Worm (Caenorhabditis elegans) whole organism, young adult: Measurements from ENCODE around the gene K10D11.7.

Experiments used
- D2030.7 ChIP-seq: fragments of 200-800 bp; sonication (Bioruptor generic); IDR thresholded peaks from 2 replicates; pipeline ENCODE4 v1.3.6; 2022; ENCODE audit warnings: missing genetic modification reagents, missing genetic modification characterization, missing compliant biosample characterization
- F33H1.4 ChIP-seq: fragments of 200-800 bp; sonication (Bioruptor generic); IDR thresholded peaks from 2 replicates; pipeline ENCODE4 v1.3.6; 2022; ENCODE audit warnings: missing genetic modification reagents, missing genetic modification characterization, missing compliant biosample characterization
- T26A5.8 ChIP-seq: sonication (generic microtip); optimal IDR thresholded peaks from 2 replicates; lab custom pipeline; 2016; ENCODE audit warnings: missing genetic modification characterization, missing compliant biosample characterization
- Y67H2A.10 ChIP-seq: fragments of 200-800 bp; sonication (Bioruptor generic); conservative IDR thresholded peaks from 2 replicates; pipeline ENCODE4 v1.3.6; 2022; ENCODE audit warnings: missing genetic modification reagents, missing genetic modification characterization, missing compliant biosample characterization
- ZK185.1 ChIP-seq: sonication (generic microtip); optimal IDR thresholded peaks from 2 replicates; lab custom pipeline; 2016; ENCODE audit warnings: mild to moderate bottlenecking, missing genetic modification characterization, missing compliant biosample characterization; ENCODE audit not compliant: poor library complexity, severe bottlenecking
- akir-1 ChIP-seq: fragments of 200-800 bp; sonication (Bioruptor generic); optimal IDR thresholded peaks from 2 replicates; lab custom pipeline; 2018; ENCODE audit warnings: mild to moderate bottlenecking, missing genetic modification characterization, moderate library complexity, missing compliant biosample characterization
- aptf-3 ChIP-seq: fragments of 200-800 bp; sonication (Bioruptor generic); IDR thresholded peaks from 2 replicates; pipeline ENCODE4 v1.3.6; 2022; ENCODE audit warnings: missing genetic modification characterization, missing compliant biosample characterization
- atf-7 ChIP-seq: sonication (generic microtip); optimal IDR thresholded peaks from 2 replicates; lab custom pipeline; 2017; ENCODE audit warnings: mild to moderate bottlenecking, missing genetic modification characterization, missing compliant biosample characterization
- bed-1 ChIP-seq: fragments of 200-800 bp; sonication (Bioruptor generic); IDR thresholded peaks from 2 replicates; pipeline ENCODE4 v1.3.6; 2022; ENCODE audit warnings: missing genetic modification reagents, missing genetic modification characterization, missing compliant biosample characterization
- cebp-1 ChIP-seq, 2 experiments: fragments of 200-800 bp in 1 of 2; sonication (Bioruptor generic) in 1 of 2; sonication (generic microtip) in 1 of 2; IDR thresholded peaks in 1 of 2; optimal IDR thresholded peaks in 1 of 2; 2 replicates each; pipeline versions ENCODE4 v1.3.6 to Lab custom; 2017 to 2022; ENCODE audit warnings: missing compliant biosample characterization in 2 of 2, missing genetic modification characterization in 2 of 2, mild to moderate bottlenecking in 1 of 2, missing genetic modification reagents in 1 of 2, moderate library complexity in 1 of 2
- cebp-2 ChIP-seq: fragments of 200-800 bp; sonication (Bioruptor generic); IDR thresholded peaks from 2 replicates; pipeline ENCODE4 v1.3.6; 2022; ENCODE audit warnings: missing genetic modification characterization, missing compliant biosample characterization
- ceh-27 ChIP-seq: fragments of 200-800 bp; sonication (Bioruptor generic); optimal IDR thresholded peaks from 2 replicates; lab custom pipeline; 2018; ENCODE audit warnings: mild to moderate bottlenecking, missing genetic modification characterization, moderate library complexity, missing compliant biosample characterization
- ceh-79 ChIP-seq: sonication (generic microtip); optimal IDR thresholded peaks from 2 replicates; lab custom pipeline; 2017; ENCODE audit warnings: mild to moderate bottlenecking, missing genetic modification characterization, missing compliant biosample characterization
- ceh-91 ChIP-seq: fragments of 200-800 bp; sonication (Bioruptor generic); IDR thresholded peaks from 2 replicates; pipeline ENCODE4 v1.3.6; 2022; ENCODE audit warnings: missing genetic modification reagents, missing genetic modification characterization, missing compliant biosample characterization
- chd-7 ChIP-seq: sonication (generic microtip); optimal IDR thresholded peaks from 2 replicates; lab custom pipeline; 2016; ENCODE audit warnings: mild to moderate bottlenecking, missing genetic modification characterization, moderate library complexity, missing compliant biosample characterization
- dox-1 ChIP-seq: fragments of 200-800 bp; sonication (Bioruptor generic); IDR thresholded peaks from 2 replicates; pipeline ENCODE4 v1.3.6; 2022; ENCODE audit warnings: missing genetic modification reagents, missing genetic modification characterization, missing compliant biosample characterization
- efl-1 ChIP-seq: fragments of 150-350 bp; optimal IDR thresholded peaks from 2 replicates; lab custom pipeline; 2014; ENCODE audit warnings: missing biosample characterization, missing genetic modification reagents, missing genetic modification characterization
- egl-18 ChIP-seq: fragments of 200-800 bp; sonication (Bioruptor generic); IDR thresholded peaks from 2 replicates; pipeline ENCODE4 v1.3.6; 2022; ENCODE audit warnings: missing genetic modification reagents, missing genetic modification characterization, missing compliant biosample characterization
- egl-44 ChIP-seq: fragments of 200-800 bp; sonication (Bioruptor generic); IDR thresholded peaks from 2 replicates; pipeline ENCODE4 v1.3.6; 2022; ENCODE audit warnings: missing genetic modification reagents, missing genetic modification characterization, missing compliant biosample characterization
- egrh-3 ChIP-seq: fragments of 200-800 bp; sonication (Bioruptor generic); IDR thresholded peaks from 2 replicates; pipeline ENCODE4 v1.3.6; 2022; ENCODE audit warnings: missing genetic modification reagents, missing genetic modification characterization, missing compliant biosample characterization
- him-1 ChIP-seq: sonication (generic microtip); optimal IDR thresholded peaks from 2 replicates; lab custom pipeline; 2016; ENCODE audit warnings: missing genotype, missing genetic modification reagents, missing genetic modification characterization, missing compliant biosample characterization
- hmg-1.2 ChIP-seq: fragments of 200-800 bp; sonication (Bioruptor generic); IDR thresholded peaks from 2 replicates; pipeline ENCODE4 v1.3.6; 2022; ENCODE audit warnings: missing genetic modification reagents, missing genetic modification characterization, missing compliant biosample characterization
- lag-1 ChIP-seq: fragments of 200-800 bp; sonication (Bioruptor generic); IDR thresholded peaks from 2 replicates; pipeline ENCODE4 v1.3.6; 2022; ENCODE audit warnings: missing genetic modification reagents, missing genetic modification characterization, missing compliant biosample characterization
- lin-54 ChIP-seq: fragments of 200-800 bp; sonication (Bioruptor generic); optimal IDR thresholded peaks from 2 replicates; lab custom pipeline; 2018; ENCODE audit warnings: mild to moderate bottlenecking, missing genetic modification characterization, missing compliant biosample characterization
- lir-1 ChIP-seq: fragments of 200-800 bp; sonication (Bioruptor generic); conservative IDR thresholded peaks from 2 replicates; pipeline ENCODE4 v1.3.6; 2022; ENCODE audit warnings: missing genetic modification reagents, missing genetic modification characterization, missing compliant biosample characterization
- lsl-1 ChIP-seq: fragments of 200-800 bp; sonication (Bioruptor generic); optimal IDR thresholded peaks from 2 replicates; lab custom pipeline; 2018; ENCODE audit warnings: mild to moderate bottlenecking, missing genetic modification characterization, moderate library complexity, missing compliant biosample characterization
- madf-10 ChIP-seq: sonication (generic microtip); optimal IDR thresholded peaks from 2 replicates; lab custom pipeline; 2016; ENCODE audit warnings: mild to moderate bottlenecking, missing genetic modification characterization, missing compliant biosample characterization
- madf-6 ChIP-seq: fragments of 200-800 bp; sonication (Bioruptor generic); IDR thresholded peaks from 2 replicates; pipeline ENCODE4 v1.3.6; 2022; ENCODE audit warnings: missing genetic modification reagents, missing genetic modification characterization, missing compliant biosample characterization
- mcd-1 ChIP-seq: fragments of 200-800 bp; sonication (Bioruptor generic); IDR thresholded peaks from 2 replicates; pipeline ENCODE4 v1.3.6; 2022; ENCODE audit warnings: missing genetic modification reagents, missing genetic modification characterization, missing compliant biosample characterization
- nfyb-1 ChIP-seq: fragments of 200-800 bp; sonication (Bioruptor generic); IDR thresholded peaks from 2 replicates; pipeline ENCODE4 v1.3.6; 2022; ENCODE audit warnings: missing genetic modification reagents, missing genetic modification characterization, missing compliant biosample characterization
- rcor-1 ChIP-seq: fragments of 200-800 bp; sonication (Bioruptor generic); IDR thresholded peaks from 2 replicates; pipeline ENCODE4 v1.3.6; 2022; ENCODE audit warnings: missing genetic modification reagents, missing genetic modification characterization, missing compliant biosample characterization
- rec-8 ChIP-seq, 2 experiments: sonication (generic microtip); optimal IDR thresholded peaks; 2 replicates each; lab custom pipeline; 2016; ENCODE audit warnings: mild to moderate bottlenecking in 2 of 2, missing genetic modification characterization in 2 of 2, missing genetic modification reagents in 2 of 2, missing genotype in 2 of 2, missing biosample characterization in 1 of 2, missing compliant biosample characterization in 1 of 2, moderate library complexity in 1 of 2
- rpc-1 ChIP-seq, 2 experiments: fragments of 150-350 bp in 1 of 2; sonication (generic microtip) in 1 of 2; optimal IDR thresholded peaks; 2 replicates each; lab custom pipeline; 2014 to 2018; ENCODE audit warnings: missing biosample characterization in 1 of 2, missing genetic modification characterization in 1 of 2, missing genetic modification reagents in 1 of 2, missing genotype in 1 of 2
- snpc-1.1 ChIP-seq: sonication (generic microtip); optimal IDR thresholded peaks from 2 replicates; lab custom pipeline; 2017; ENCODE audit warnings: missing genetic modification characterization, mild to moderate bottlenecking, missing compliant biosample characterization, antibody characterized with exemption, moderate library complexity, missing genotype, missing genetic modification reagents; ENCODE audit not compliant: insufficient read depth
- snpc-1.3 ChIP-seq: sonication (generic microtip); optimal IDR thresholded peaks from 2 replicates; lab custom pipeline; 2017; ENCODE audit warnings: missing genetic modification characterization, mild to moderate bottlenecking, missing compliant biosample characterization, antibody characterized with exemption, moderate library complexity, missing genotype, missing genetic modification reagents; ENCODE audit not compliant: insufficient read depth
- snpc-3.4 ChIP-seq: sonication (generic microtip); optimal IDR thresholded peaks from 2 replicates; lab custom pipeline; 2017; ENCODE audit warnings: missing genetic modification characterization, mild to moderate bottlenecking, missing compliant biosample characterization, antibody characterized with exemption, moderate library complexity, missing genotype, missing genetic modification reagents
- snpc-4 ChIP-seq, 5 experiments: fragments of 150-350 bp in 1 of 5; sonication (generic microtip) in 4 of 5; optimal IDR thresholded peaks; 2 replicates each; lab custom pipeline; 2014 to 2018; ENCODE audit warnings: missing genetic modification characterization in 5 of 5, missing biosample characterization in 3 of 5, antibody characterized with exemption in 2 of 5, mild to moderate bottlenecking in 2 of 5, missing compliant biosample characterization in 2 of 5, missing genotype in 2 of 5, moderate library complexity in 2 of 5, missing genetic modification reagents in 1 of 5
- unc-130 ChIP-seq: sonication (generic microtip); optimal IDR thresholded peaks from 2 replicates; lab custom pipeline; 2016; ENCODE audit warnings: missing genetic modification reagents, missing genetic modification characterization, missing compliant biosample characterization
- zfh-2 ChIP-seq: fragments of 200-800 bp; sonication (Bioruptor generic); conservative IDR thresholded peaks from 2 replicates; pipeline ENCODE4 v1.3.6; 2022; ENCODE audit warnings: missing genetic modification reagents, missing genetic modification characterization, missing compliant biosample characterization
- ztf-18 ChIP-seq: sonication (generic microtip); optimal IDR thresholded peaks from 2 replicates; lab custom pipeline; 2016; ENCODE audit warnings: missing genotype, mild to moderate bottlenecking, missing genetic modification characterization, missing compliant biosample characterization

The K10D11.7 gene

ce11 chrIV:13025853-13026343 is 30.1 kb upstream of the K10D11.7 start:
- TF ChIP-seq lsl-1 (GFP tag; lab: Kevin White, UChicago) (no peak), zfh-2 (GFP tag; lab: Robert Waterston, UW) (peak; percentile 54; the same call in 1 of the 2 replicates), cebp-1 (GFP tag; IDR thresholded peaks at IDR 0.05; lab: Robert Waterston, UW) (no peak), cebp-1 (tag; optimal IDR thresholded peaks at IDR 0.05; lab: Kevin White, UChicago) (peak; percentile 5), egl-18 (GFP tag; lab: Robert Waterston, UW) (0 out of 2 replicates have a peak, but pooled peaks have one; percentile 12), ceh-27 (GFP tag; lab: Kevin White, UChicago) (peak; percentile 14), rpc-1 (optimal IDR thresholded peaks at IDR 0.05; lab: Kevin White, UChicago) (no peak), rpc-1 (tag; optimal IDR thresholded peaks at IDR 0.05; lab: Kevin White, UChicago) (no peak), atf-7 (no peak), rcor-1 (GFP tag; lab: Robert Waterston, UW) (0 out of 2 replicates have a peak, but pooled peaks have one; percentile 14), snpc-1.1 (no peak), snpc-1.3 (tag; lab: Kevin White, UChicago) (no peak), D2030.7 (GFP tag; lab: Robert Waterston, UW) (no peak), ZK185.1 (tag; lab: Kevin White, UChicago) (no peak), T26A5.8 (tag; lab: Kevin White, UChicago) (no peak), chd-7 (tag; lab: Kevin White, UChicago) (no peak), ztf-18 (tag; lab: Kevin White, UChicago) (no peak)
- TF ChIP-seq, all 124 proteins: peak for 5

- TF ChIP-seq lag-1 (GFP tag; lab: Robert Waterston, UW) (no peak), egrh-3 (peak; percentile 42; the same call in 1 of the 2 replicates), nfyb-1 (GFP tag; lab: Robert Waterston, UW) (0 out of 2 replicates have a peak, but pooled peaks have one; percentile 17), madf-10 (tag; lab: Kevin White, UChicago) (no peak), cebp-2 (GFP tag; lab: Robert Waterston, UW) (peak; percentile 90), snpc-4 (GFP tag; optimal IDR thresholded peaks at IDR 0.05; lab: Kevin White, UChicago) (no peak), snpc-4 (tag; optimal IDR thresholded peaks at IDR 0.05; lab: Kevin White, UChicago) (no peak), zfh-2 (GFP tag; lab: Robert Waterston, UW) (peak; percentile 90), F33H1.4 (GFP tag; lab: Robert Waterston, UW) (no peak), madf-6 (GFP tag; lab: Robert Waterston, UW) (no peak), ceh-79 (no peak), hmg-1.2 (GFP tag; lab: Robert Waterston, UW) (0 out of 2 replicates have a peak, but pooled peaks have one; percentile 16), dox-1 (GFP tag; lab: Robert Waterston, UW) (no peak)
These were observed 27.1 kb upstream of the K10D11.7 start for ce11 chrIV:13022892-13023291.

DNA sequence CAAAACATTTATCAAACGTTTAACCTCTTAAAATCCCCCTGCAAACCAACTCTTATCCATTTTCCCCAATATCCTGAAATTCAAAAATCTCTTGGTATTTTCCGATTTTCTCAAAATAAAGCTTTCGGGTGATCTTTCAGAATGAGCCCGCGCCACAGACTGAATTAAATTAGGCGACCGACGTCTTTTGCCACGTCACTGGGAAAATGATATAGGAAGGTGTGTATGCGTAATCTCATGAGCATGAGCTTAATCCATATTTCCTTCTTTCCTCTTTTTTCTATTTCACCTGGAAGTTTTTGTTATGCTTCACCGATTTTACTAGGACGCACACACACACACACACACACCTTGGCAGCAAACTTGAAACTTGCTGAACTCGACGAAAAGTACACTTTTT is 25.2 kb upstream of the K10D11.7 start:
- TF ChIP-seq snpc-3.4 (tag; lab: Kevin White, UChicago) (no peak), him-1 (tag; lab: Kevin White, UChicago) (no peak), mcd-1 (GFP tag; lab: Robert Waterston, UW) (no peak), akir-1 (GFP tag; lab: Kevin White, UChicago) (no peak), egl-18 (GFP tag; lab: Robert Waterston, UW) (no peak), lin-54 (GFP tag; lab: Kevin White, UChicago) (no peak), Y67H2A.10 (GFP tag; lab: Robert Waterston, UW) (no peak), rec-8 (tag; optimal IDR thresholded peaks at IDR 0.05; lab: Kevin White, UChicago) (no peak), unc-130 (GFP tag; lab: Kevin White, UChicago) (no peak), ceh-91 (GFP tag; lab: Robert Waterston, UW) (no peak), lir-1 (GFP tag; lab: Robert Waterston, UW) (no peak), bed-1 (no peak), egl-44 (GFP tag; lab: Robert Waterston, UW) (no peak), aptf-3 (no peak), efl-1 (GFP tag; lab: Kevin White, UChicago) (no peak)
- TF ChIP-seq, all 124 proteins: peak for 0
